Fruit fly (Drosophila melanogaster): ENCODE data around the gene CG34180.

dm6 chr2L:6062382-6063082 is 2.2 kb downstream of the CG34180 start, which contains the start of the genes ND-51 and CG13994:
- TF ChIP-seq fru (GFP tag; optimal IDR thresholded peaks at IDR 0.05) = peak; percentile 81
- no peak for TF ChIP-seq Hnf4 (GFP tag; optimal IDR thresholded peaks at IDR 0.05)
- TF ChIP-seq Jra (GFP tag; optimal IDR thresholded peaks at IDR 0.05) = no peak
- TF ChIP-seq usp (GFP tag; optimal IDR thresholded peaks at IDR 0.05) = no peak
- no peak for TF ChIP-seq Abd-B (GFP tag; optimal IDR thresholded peaks at IDR 0.05)
- TF ChIP-seq Hr83 (GFP tag; optimal IDR thresholded peaks at IDR 0.05; ENCODE audit: poor library complexity, severe bottlenecking) = peak; percentile 58
- TF ChIP-seq Dfd (GFP tag; optimal IDR thresholded peaks at IDR 0.05) = no peak
- no peak for TF ChIP-seq CrebA (GFP tag; optimal IDR thresholded peaks at IDR 0.05; ENCODE audit: borderline replicate concordance)

All from whole organism, wandering third instar larva.